Fruit fly (Drosophila melanogaster): ENCODE measurements around the gene Gba1a.

- TF ChIP-seq Atf6 (GFP tag; IDR thresholded peaks at IDR 0.05) (no peak), pan (optimal IDR thresholded peaks at IDR 0.05) (no peak), pan (GFP tag; optimal IDR thresholded peaks at IDR 0.05 in 1 of 2, IDR thresholded peaks at IDR 0.05 in 1 of 2) (peak in 1 of 2 experiments; percentile 27), Camta (GFP tag; optimal IDR thresholded peaks at IDR 0.05) (no peak), CG9817 (tag; optimal IDR thresholded peaks at IDR 0.05) (peak; percentile 56), Lhr (GFP tag; optimal IDR thresholded peaks at IDR 0.05) (peak; percentile 87), CG7372 (GFP tag; IDR thresholded peaks at IDR 0.05) (peak; percentile 13; the same call in 1 of the 2 replicates)
These were observed 21.5 kb downstream of the Gba1a start for dm6 chr3R:23721936-23722335.
